Fruit fly (Drosophila melanogaster) whole organism, embryonic: Measurements from ENCODE around the gene Acp76A.

Experiments
- CG10209 ChIP-seq: fragments of 200-800 bp; sonication (Bioruptor generic); optimal IDR thresholded peaks from 3 replicates; lab custom pipeline; 2017; ENCODE audit warnings: missing biosample characterization, mild to moderate bottlenecking, missing genetic modification characterization, missing genetic modification reagents
- CG12155 ChIP-seq: fragments of 200-800 bp; sonication (Bioruptor generic); optimal IDR thresholded peaks from 3 replicates; lab custom pipeline; 2016; ENCODE audit warnings: missing biosample characterization, missing genetic modification characterization
- CG12769 ChIP-seq: fragments of 200-800 bp; sonication (Bioruptor generic); optimal IDR thresholded peaks from 2 replicates; lab custom pipeline; 2019; ENCODE audit warnings: missing biosample characterization, mild to moderate bottlenecking, missing genetic modification characterization, moderate library complexity
- CG13287 ChIP-seq: fragments of 200-800 bp; sonication (Bioruptor generic); IDR thresholded peaks from 2 replicates; pipeline ENCODE4 v1.3.6; 2022; ENCODE audit warnings: missing biosample characterization, missing genetic modification characterization; ENCODE audit not compliant: partially characterized antibody
- CG15514 ChIP-seq: fragments of 200-800 bp; sonication (Bioruptor generic); optimal IDR thresholded peaks from 3 replicates; lab custom pipeline; 2017; ENCODE audit warnings: missing biosample characterization, missing genetic modification characterization, mild to moderate bottlenecking, moderate library complexity, missing genetic modification reagents
- CG17359 ChIP-seq: fragments of 200-800 bp; sonication (Bioruptor generic); optimal IDR thresholded peaks from 3 replicates; lab custom pipeline; 2018; ENCODE audit warnings: missing biosample characterization, mild to moderate bottlenecking, missing genetic modification characterization, moderate library complexity
- CG2678 ChIP-seq: fragments of 200-800 bp; sonication (Bioruptor generic); optimal IDR thresholded peaks from 3 replicates; lab custom pipeline; 2019; ENCODE audit warnings: missing biosample characterization, mild to moderate bottlenecking, missing genetic modification characterization, moderate library complexity
- CG2712 ChIP-seq: fragments of 200-800 bp; optimal IDR thresholded peaks from 3 replicates; lab custom pipeline; 2019; ENCODE audit warnings: missing biosample characterization, mild to moderate bottlenecking, missing genetic modification characterization, moderate library complexity
- CG30403 ChIP-seq: fragments of 200-800 bp; sonication (Bioruptor generic); optimal IDR thresholded peaks from 3 replicates; lab custom pipeline; 2016; ENCODE audit warnings: missing biosample characterization, missing genetic modification characterization
- CG31224 ChIP-seq: fragments of 200-800 bp; sonication (Bioruptor generic); IDR thresholded peaks from 2 replicates; pipeline ENCODE4 v1.3.6; 2022; ENCODE audit warnings: missing biosample characterization, missing genetic modification characterization
- CG34376 ChIP-seq: fragments of 200-800 bp; sonication (Bioruptor generic); optimal IDR thresholded peaks from 2 replicates; lab custom pipeline; 2018; ENCODE audit warnings: missing biosample characterization, mild to moderate bottlenecking, missing genetic modification characterization
- CG4328 ChIP-seq: fragments of 200-800 bp; sonication (Bioruptor generic); optimal IDR thresholded peaks from 3 replicates; lab custom pipeline; 2017; ENCODE audit warnings: missing biosample characterization, missing genetic modification reagents, missing genetic modification characterization
- CG4424 ChIP-seq: fragments of 200-800 bp; sonication (Bioruptor generic); optimal IDR thresholded peaks from 3 replicates; lab custom pipeline; 2016; ENCODE audit warnings: missing biosample characterization, missing genetic modification characterization
- CG4707 ChIP-seq: fragments of 200-800 bp; sonication (Bioruptor generic); optimal IDR thresholded peaks from 2 replicates; lab custom pipeline; 2018; ENCODE audit warnings: missing biosample characterization, mild to moderate bottlenecking, missing genetic modification characterization, moderate library complexity
- CG5245 ChIP-seq: fragments of 200-800 bp; sonication (Bioruptor generic); optimal IDR thresholded peaks from 3 replicates; lab custom pipeline; 2016; ENCODE audit warnings: missing biosample characterization, missing genetic modification characterization
- CG6175 ChIP-seq: fragments of 200-800 bp; sonication (Bioruptor generic); IDR thresholded peaks from 3 replicates; pipeline ENCODE4 v1.3.6; 2022; ENCODE audit warnings: missing biosample characterization, missing genetic modification characterization
- CG6813 ChIP-seq: fragments of 200-800 bp; sonication (Bioruptor generic); optimal IDR thresholded peaks from 2 replicates; lab custom pipeline; 2017; ENCODE audit warnings: missing biosample characterization, missing genetic modification characterization, mild to moderate bottlenecking, moderate library complexity, missing genetic modification reagents
- CG7839 ChIP-seq: fragments of 200-800 bp; sonication (Bioruptor generic); optimal IDR thresholded peaks from 3 replicates; lab custom pipeline; 2018; ENCODE audit warnings: missing biosample characterization, mild to moderate bottlenecking, missing genetic modification characterization, moderate library complexity
- Camta ChIP-seq: fragments of 200-800 bp; sonication (Bioruptor generic); optimal IDR thresholded peaks from 2 replicates; lab custom pipeline; 2016; ENCODE audit warnings: missing biosample characterization, missing genetic modification characterization
- D ChIP-seq, 2 experiments: fragments of 200-800 bp in 1 of 2; fragments of >200 bp in 1 of 2; sonication (Bioruptor generic) in 1 of 2; optimal IDR thresholded peaks; 2 replicates in 1 of 2; 3 replicates in 1 of 2; lab custom pipeline; 2017; ENCODE audit warnings: mild to moderate bottlenecking in 1 of 2, missing biosample characterization in 1 of 2, missing genetic modification characterization in 1 of 2, missing genetic modification reagents in 1 of 2
- Fer2 ChIP-seq: fragments of 200-800 bp; sonication (Bioruptor generic); optimal IDR thresholded peaks from 2 replicates; lab custom pipeline; 2018; ENCODE audit warnings: missing biosample characterization, mild to moderate bottlenecking, missing genetic modification characterization, moderate library complexity
- H2.0 ChIP-seq: fragments of 200-800 bp; sonication (Bioruptor generic); IDR thresholded peaks from 2 replicates; pipeline ENCODE4 v1.3.6; 2022; ENCODE audit warnings: missing biosample characterization, missing genetic modification characterization
- HHEX ChIP-seq: fragments of 200-800 bp; sonication (Bioruptor generic); optimal IDR thresholded peaks from 3 replicates; lab custom pipeline; 2017; ENCODE audit warnings: missing biosample characterization, mild to moderate bottlenecking, missing genetic modification characterization, missing genetic modification reagents
- Hey ChIP-seq: fragments of 200-800 bp; sonication (Bioruptor generic); optimal IDR thresholded peaks from 3 replicates; lab custom pipeline; 2018; ENCODE audit warnings: missing biosample characterization, mild to moderate bottlenecking, missing genetic modification characterization
- MTF-1 ChIP-seq: fragments of 200-800 bp; sonication (Bioruptor generic); optimal IDR thresholded peaks from 2 replicates; lab custom pipeline; 2018; ENCODE audit warnings: missing biosample characterization, mild to moderate bottlenecking, missing genetic modification characterization, borderline replicate concordance
- Med ChIP-seq: fragments of 200-800 bp; sonication (Bioruptor generic); peaks from one replicate; lab custom pipeline; 2016; ENCODE audit warnings: missing biosample characterization, missing genetic modification characterization, mild to moderate bottlenecking, inconsistent platforms, moderate library complexity
- NfI ChIP-seq: fragments of 200-800 bp; sonication (Bioruptor generic); optimal IDR thresholded peaks from 3 replicates; lab custom pipeline; 2018; ENCODE audit warnings: missing biosample characterization, mild to moderate bottlenecking, missing genetic modification characterization, moderate library complexity
- Rfx ChIP-seq: fragments of 200-800 bp; sonication (Bioruptor generic); IDR thresholded peaks from 2 replicates; pipeline ENCODE4 v1.3.6; 2022; ENCODE audit warnings: missing biosample characterization, missing genetic modification characterization
- Taf1 ChIP-seq: fragments of 200-800 bp; sonication (Bioruptor generic); IDR thresholded peaks from 2 replicates; pipeline ENCODE4 v1.3.6; 2022; ENCODE audit warnings: missing biosample characterization, missing genetic modification characterization
- Xrp1 ChIP-seq: fragments of 200-800 bp; sonication (Bioruptor generic); IDR thresholded peaks from 2 replicates; pipeline ENCODE4 v1.3.6; 2022; ENCODE audit warnings: missing biosample characterization, missing genetic modification characterization
- bigmax ChIP-seq: fragments of 200-800 bp; sonication (Bioruptor generic); optimal IDR thresholded peaks from 2 replicates; lab custom pipeline; 2018; ENCODE audit warnings: missing biosample characterization, mild to moderate bottlenecking, missing genetic modification characterization
- chm ChIP-seq: fragments of 200-800 bp; sonication (Bioruptor generic); IDR thresholded peaks from 2 replicates; pipeline ENCODE4 v1.3.6; 2022; ENCODE audit warnings: missing biosample characterization, missing genetic modification characterization
- croc ChIP-seq: fragments of 200-800 bp; sonication (Bioruptor generic); conservative IDR thresholded peaks from 3 replicates; pipeline ENCODE4 v1.3.6; 2022; ENCODE audit warnings: missing biosample characterization, missing genetic modification characterization
- cwo ChIP-seq: fragments of 200-800 bp; sonication (Bioruptor generic); optimal IDR thresholded peaks from 3 replicates; lab custom pipeline; 2017; ENCODE audit warnings: missing biosample characterization, missing genetic modification characterization, mild to moderate bottlenecking, moderate library complexity, missing genetic modification reagents
- da ChIP-seq: fragments of 200-800 bp; sonication (Bioruptor generic); optimal IDR thresholded peaks from 2 replicates; lab custom pipeline; 2016; ENCODE audit warnings: missing biosample characterization, missing genetic modification characterization
- gcm2 ChIP-seq: fragments of 200-800 bp; sonication (Bioruptor generic); optimal IDR thresholded peaks from 2 replicates; lab custom pipeline; 2016; ENCODE audit warnings: missing biosample characterization, missing genetic modification characterization
- pfk ChIP-seq: fragments of 200-800 bp; sonication (Bioruptor generic); optimal IDR thresholded peaks from 2 replicates; lab custom pipeline; 2018; ENCODE audit warnings: missing biosample characterization, mild to moderate bottlenecking, missing genetic modification characterization, moderate library complexity
- pnt ChIP-seq: fragments of 200-800 bp; sonication (Bioruptor generic); optimal IDR thresholded peaks from 3 replicates; lab custom pipeline; 2016; ENCODE audit warnings: missing biosample characterization, missing genetic modification characterization
- rib ChIP-seq: fragments of 200-800 bp; sonication (Bioruptor generic); IDR thresholded peaks from 2 replicates; pipeline ENCODE4 v1.3.6; 2022; ENCODE audit warnings: missing biosample characterization, missing genetic modification characterization
- sd ChIP-seq: fragments of 200-800 bp; sonication (Bioruptor generic); optimal IDR thresholded peaks from 3 replicates; lab custom pipeline; 2018; ENCODE audit warnings: missing biosample characterization, mild to moderate bottlenecking, missing genetic modification characterization, moderate library complexity
- sr ChIP-seq: fragments of 200-800 bp; sonication (Bioruptor generic); IDR thresholded peaks from 3 replicates; pipeline ENCODE4 v1.3.6; 2022; ENCODE audit warnings: missing biosample characterization, missing genetic modification characterization
- twi ChIP-seq: fragments of 200-800 bp; optimal IDR thresholded peaks from 2 replicates; lab custom pipeline; 2019; ENCODE audit warnings: missing biosample characterization, mild to moderate bottlenecking, missing genetic modification characterization, moderate library complexity
- wdn ChIP-seq: fragments of 200-800 bp; sonication (Bioruptor generic); IDR thresholded peaks from 2 replicates; pipeline ENCODE4 v1.3.6; 2022; ENCODE audit warnings: missing biosample characterization, missing genetic modification characterization
- wek ChIP-seq: fragments of 200-800 bp; sonication (Bioruptor generic); optimal IDR thresholded peaks from 3 replicates; lab custom pipeline; 2018; ENCODE audit warnings: missing biosample characterization, mild to moderate bottlenecking, missing genetic modification characterization, moderate library complexity
- z ChIP-seq: fragments of 200-800 bp; sonication (Bioruptor generic); IDR thresholded peaks from 3 replicates; pipeline ENCODE4 v1.3.6; 2022; ENCODE audit warnings: missing biosample characterization, missing genetic modification characterization

The Acp76A gene

dm6 chr3L:19071173-19071844 is 19.5 kb upstream of the Acp76A start (continued):
- TF ChIP-seq CG31224 (GFP tag; lab: Robert Waterston, UW) (peak; percentile 11; the same call in 1 of the 2 replicates), CG5245 (GFP tag; lab: Kevin White, UChicago) (no peak), CG15514 (GFP tag; lab: Kevin White, UChicago) (peak; percentile 45), CG12769 (tag; lab: Kevin White, UChicago) (peak; percentile 71), sr (peak; percentile 98), CG6813 (GFP tag; lab: Kevin White, UChicago) (peak; percentile 25), HHEX (no peak), MTF-1 (GFP tag; lab: Kevin White, UChicago) (no peak), Med (GFP tag; lab: Kevin White, UChicago) (peak; percentile 79), bigmax (no peak), twi (peak; percentile 40), CG12155 (GFP tag; lab: Kevin White, UChicago) (no peak), chm (GFP tag; lab: Robert Waterston, UW) (0 out of 2 replicates have a peak, but pooled peaks have one; percentile 10), rib (GFP tag; lab: Robert Waterston, UW) (peak; percentile 76; the same call in 1 of the 2 replicates), Taf1 (GFP tag; lab: Robert Waterston, UW) (no peak), CG13287 (GFP tag; lab: Robert Waterston, UW) (peak; percentile 30; the same call in 1 of the 2 replicates), D (optimal IDR thresholded peaks at IDR 0.05; lab: Kevin White, UChicago) (no peak), D (GFP tag; optimal IDR thresholded peaks at IDR 0.05; lab: Kevin White, UChicago) (peak; percentile 6), CG2678 (tag; lab: Kevin White, UChicago) (peak; percentile 57), NfI (GFP tag; lab: Kevin White, UChicago) (no peak), CG4707 (GFP tag; lab: Kevin White, UChicago) (no peak), z (GFP tag; lab: Robert Waterston, UW) (0 out of 3 replicates have a peak, but pooled peaks have one; percentile 62), CG30403 (GFP tag; lab: Kevin White, UChicago) (peak; percentile 17), CG17359 (tag; lab: Kevin White, UChicago) (peak; percentile 15), CG10209 (GFP tag; lab: Kevin White, UChicago) (peak; percentile 29), CG7839 (tag; lab: Kevin White, UChicago) (peak; percentile 12), CG4424 (GFP tag; lab: Kevin White, UChicago) (peak; percentile 20), Hey (tag; lab: Kevin White, UChicago) (no peak), H2.0 (no peak), CG34376 (GFP tag; lab: Kevin White, UChicago) (peak; percentile 58), CG6175 (GFP tag; lab: Robert Waterston, UW) (no peak), cwo (GFP tag; lab: Kevin White, UChicago) (peak; percentile 94), pfk (no peak), pnt (GFP tag; lab: Kevin White, UChicago) (peak; percentile 19), gcm2 (GFP tag; lab: Kevin White, UChicago) (no peak), CG2712 (tag; lab: Kevin White, UChicago) (peak; percentile 11), sd (tag; lab: Kevin White, UChicago) (peak; percentile 80), Camta (no peak), wek (GFP tag; lab: Kevin White, UChicago) (no peak), Fer2 (tag; lab: Kevin White, UChicago) (peak; percentile 2), croc (GFP tag; lab: Robert Waterston, UW) (no peak), da (GFP tag; lab: Kevin White, UChicago) (no peak), Xrp1 (peak; percentile 41; the same call in 1 of the 2 replicates), Rfx (GFP tag; lab: Robert Waterston, UW) (peak; percentile 64), CG4328 (GFP tag; lab: Kevin White, UChicago) (no peak), wdn (GFP tag; lab: Robert Waterston, UW) (peak; percentile 44; the same call in 1 of the 2 replicates)
